2 fruit fly cellular contexts compared by ENCODE assay signal in the genomic region with DNA sequence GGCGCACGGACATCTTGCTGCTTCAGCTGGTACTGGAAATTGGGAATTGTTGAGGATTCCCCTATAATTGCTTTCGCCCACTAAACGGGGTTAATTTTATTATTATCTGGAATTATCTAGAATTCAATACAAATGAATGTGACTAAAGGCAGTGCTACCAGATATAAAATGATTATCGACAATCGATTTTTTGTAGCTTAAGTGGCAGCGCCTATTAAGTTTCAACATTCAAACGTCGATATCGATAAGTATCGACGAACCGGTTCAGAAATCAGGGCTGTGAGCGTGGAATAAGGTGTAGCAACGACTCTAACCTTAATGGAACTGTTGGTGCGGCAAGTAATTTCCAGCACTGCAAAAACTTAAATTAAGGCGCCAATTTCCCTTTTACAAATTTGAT.
TF ChIP-seq lines count a peak whose summit lies in the region.

A gene (minus strand): TSS at position 165 of the 400 bp plus-strand sequence.

TF ChIP-seq in whole organism, adult, 20 proteins besides CTCF, POLR2A, EP300 and RAD21 (continued from another document):
- peak; percentile 64 for TF ChIP-seq toe (GFP tag; optimal IDR thresholded peaks at IDR 0.05; lab: Kevin White, UChicago)
- TF ChIP-seq CG11617 (GFP tag; optimal IDR thresholded peaks at IDR 0.05; lab: Kevin White, UChicago): peak; percentile 11
- TF ChIP-seq cnc (optimal IDR thresholded peaks at IDR 0.05; lab: Kevin White, UChicago): no peak

TF ChIP-seq in whole organism, embryonic, 481 proteins besides CTCF, POLR2A, EP300 and RAD21 (continued from another document and continues in another):
- TF ChIP-seq CG12155 (GFP tag; optimal IDR thresholded peaks at IDR 0.05; lab: Kevin White, UChicago): peak; percentile 44
- no peak for TF ChIP-seq CG6854 (GFP tag; optimal IDR thresholded peaks at IDR 0.05; lab: Kevin White, UChicago)
- TF ChIP-seq BEAF-32 (GFP tag; optimal IDR thresholded peaks at IDR 0.05; lab: Kevin White, UChicago): peak; percentile 78
- TF ChIP-seq p53 (GFP tag; optimal IDR thresholded peaks at IDR 0.05; lab: Kevin White, UChicago): peak; percentile 22
- TF ChIP-seq CG7786 (GFP tag; optimal IDR thresholded peaks at IDR 0.05; lab: Kevin White, UChicago): peak; percentile 47
- TF ChIP-seq CG13424 (tag; optimal IDR thresholded peaks at IDR 0.05; lab: Kevin White, UChicago): peak; percentile 4
- peak; percentile 72 for TF ChIP-seq vnd (GFP tag; IDR thresholded peaks at IDR 0.05; lab: Robert Waterston, UW; ENCODE audit: partially characterized antibody)
- TF ChIP-seq Dll (GFP tag; IDR thresholded peaks at IDR 0.05; lab: Robert Waterston, UW; ENCODE audit: partially characterized antibody): peak; percentile 85
- peak; percentile 82; the same call in 2 of the 3 replicates for TF ChIP-seq Opbp (GFP tag; IDR thresholded peaks at IDR 0.05; lab: Robert Waterston, UW; ENCODE audit: partially characterized antibody)
- no peak for TF ChIP-seq CG13894 (tag; optimal IDR thresholded peaks at IDR 0.05; lab: Kevin White, UChicago)
- peak in 1 of 2 experiments; percentile 17 for TF ChIP-seq Hr51 (GFP tag; optimal IDR thresholded peaks at IDR 0.05; lab: Kevin White, UChicago)
- TF ChIP-seq Scr (GFP tag; IDR thresholded peaks at IDR 0.05; lab: Robert Waterston, UW; ENCODE audit: partially characterized antibody): peak; percentile 75
- peak; percentile 67 for TF ChIP-seq inv (GFP tag; IDR thresholded peaks at IDR 0.05; lab: Robert Waterston, UW; ENCODE audit: partially characterized antibody)
- peak; percentile 34 for TF ChIP-seq Max (GFP tag; optimal IDR thresholded peaks at IDR 0.05; lab: Kevin White, UChicago)
- TF ChIP-seq YL-1 (GFP tag; optimal IDR thresholded peaks at IDR 0.05; lab: Kevin White, UChicago): peak; percentile 87
- no peak for TF ChIP-seq CG18764 (GFP tag; optimal IDR thresholded peaks at IDR 0.05; lab: Kevin White, UChicago)
- TF ChIP-seq Fer1 (GFP tag; optimal IDR thresholded peaks at IDR 0.05; lab: Kevin White, UChicago): peak; percentile 21
- TF ChIP-seq fru (optimal IDR thresholded peaks at IDR 0.05; lab: Kevin White, UChicago): no peak
- 0 out of 2 replicates have a peak, but pooled peaks have one; percentile 4 for TF ChIP-seq CG32532 (GFP tag; IDR thresholded peaks at IDR 0.05; lab: Robert Waterston, UW)
- peak; percentile 16 for TF ChIP-seq CG17186 (GFP tag; optimal IDR thresholded peaks at IDR 0.05; lab: Kevin White, UChicago)
- no peak for TF ChIP-seq twi (tag; optimal IDR thresholded peaks at IDR 0.05; lab: Kevin White, UChicago)
- TF ChIP-seq CG33213 (GFP tag; optimal IDR thresholded peaks at IDR 0.05; lab: Kevin White, UChicago): peak; percentile 80
- TF ChIP-seq CG2875 (GFP tag; optimal IDR thresholded peaks at IDR 0.05; lab: Kevin White, UChicago): no peak
- TF ChIP-seq row (GFP tag; IDR thresholded peaks at IDR 0.05; lab: Robert Waterston, UW): peak; percentile 41; the same call in 2 of the 3 replicates
- peak; percentile 81 for TF ChIP-seq sna (GFP tag; IDR thresholded peaks at IDR 0.05; lab: Robert Waterston, UW; ENCODE audit: partially characterized antibody)
- TF ChIP-seq CG1603 (tag; optimal IDR thresholded peaks at IDR 0.05; lab: Kevin White, UChicago): peak; percentile 84
- peak; percentile 47 for TF ChIP-seq CHES-1-like (GFP tag; optimal IDR thresholded peaks at IDR 0.05; lab: Kevin White, UChicago)
- peak in 1 of 2 experiments; percentile 30 for TF ChIP-seq crp (GFP tag; optimal IDR thresholded peaks at IDR 0.05; lab: Kevin White, UChicago)
- TF ChIP-seq CG34376 (GFP tag; optimal IDR thresholded peaks at IDR 0.05; lab: Kevin White, UChicago): peak; percentile 78
- TF ChIP-seq nmo (GFP tag; optimal IDR thresholded peaks at IDR 0.05; lab: Kevin White, UChicago): peak; percentile 66
- TF ChIP-seq CG9797 (GFP tag; optimal IDR thresholded peaks at IDR 0.05; lab: Kevin White, UChicago): peak; percentile 57
- peak; percentile 11 for TF ChIP-seq CG12744 (GFP tag; optimal IDR thresholded peaks at IDR 0.05; lab: Kevin White, UChicago)
- TF ChIP-seq cato (GFP tag; optimal IDR thresholded peaks at IDR 0.05; lab: Kevin White, UChicago; ENCODE audit: borderline replicate concordance): no peak
- peak; percentile 70 for TF ChIP-seq hbn (GFP tag; IDR thresholded peaks at IDR 0.05; lab: Robert Waterston, UW; ENCODE audit: partially characterized antibody)
- TF ChIP-seq Myb (GFP tag; optimal IDR thresholded peaks at IDR 0.05; lab: Kevin White, UChicago): peak; percentile 78
- peak; percentile 5 for TF ChIP-seq Mes4 (GFP tag; optimal IDR thresholded peaks at IDR 0.05; lab: Kevin White, UChicago)
- TF ChIP-seq Spps (tag; optimal IDR thresholded peaks at IDR 0.05; lab: Kevin White, UChicago): no peak
- TF ChIP-seq NC2β (GFP tag; optimal IDR thresholded peaks at IDR 0.05; lab: Kevin White, UChicago): peak; percentile 30
- TF ChIP-seq nerfin-2 (GFP tag; IDR thresholded peaks at IDR 0.05; lab: Robert Waterston, UW; ENCODE audit: partially characterized antibody): peak; percentile 89
- TF ChIP-seq Atf3 (GFP tag; optimal IDR thresholded peaks at IDR 0.05; lab: Kevin White, UChicago): no peak
- TF ChIP-seq mld (GFP tag; IDR thresholded peaks at IDR 0.05; lab: Robert Waterston, UW; ENCODE audit: partially characterized antibody): peak; percentile 88
- TF ChIP-seq Pdp1 (GFP tag; optimal IDR thresholded peaks at IDR 0.05; lab: Kevin White, UChicago): peak in 1 of 2 experiments; percentile 37
- peak; percentile 33 for TF ChIP-seq CG7839 (tag; optimal IDR thresholded peaks at IDR 0.05; lab: Kevin White, UChicago)
- peak; percentile 35; the same call in 1 of the 2 replicates for TF ChIP-seq CG11247 (GFP tag; IDR thresholded peaks at IDR 0.05; lab: Robert Waterston, UW)
- peak; percentile 24 for TF ChIP-seq ems (GFP tag; optimal IDR thresholded peaks at IDR 0.05; lab: Kevin White, UChicago)
- peak; percentile 88 for TF ChIP-seq B-H2 (GFP tag; optimal IDR thresholded peaks at IDR 0.05; lab: Kevin White, UChicago)
- peak; percentile 84 for TF ChIP-seq CG2116 (GFP tag; optimal IDR thresholded peaks at IDR 0.05; lab: Kevin White, UChicago)
- TF ChIP-seq lola (GFP tag; optimal IDR thresholded peaks at IDR 0.05; lab: Kevin White, UChicago): no peak
- TF ChIP-seq Six4 (GFP tag; optimal IDR thresholded peaks at IDR 0.05; lab: Kevin White, UChicago): peak; percentile 6
- TF ChIP-seq slbo (GFP tag; IDR thresholded peaks at IDR 0.05; lab: Robert Waterston, UW): peak; percentile 71
- TF ChIP-seq CG10543 (GFP tag; optimal IDR thresholded peaks at IDR 0.05; lab: Kevin White, UChicago): peak; percentile 19
- TF ChIP-seq CG13624 (GFP tag; optimal IDR thresholded peaks at IDR 0.05; lab: Kevin White, UChicago): peak; percentile 72
- TF ChIP-seq CG15514 (GFP tag; optimal IDR thresholded peaks at IDR 0.05; lab: Kevin White, UChicago): peak; percentile 99
- TF ChIP-seq CG6813 (GFP tag; optimal IDR thresholded peaks at IDR 0.05; lab: Kevin White, UChicago): no peak
- TF ChIP-seq pita (GFP tag; optimal IDR thresholded peaks at IDR 0.05; lab: Kevin White, UChicago): peak; percentile 85
- no peak for TF ChIP-seq Xrp1 (GFP tag; IDR thresholded peaks at IDR 0.05; lab: Robert Waterston, UW)
- peak; percentile 73 for TF ChIP-seq mam (GFP tag; optimal IDR thresholded peaks at IDR 0.05; lab: Kevin White, UChicago)
- no peak for TF ChIP-seq bowl (GFP tag; IDR thresholded peaks at IDR 0.05; lab: Robert Waterston, UW)
- peak; percentile 46 for TF ChIP-seq CG12391 (tag; optimal IDR thresholded peaks at IDR 0.05; lab: Kevin White, UChicago)
- peak; percentile 34 to 68 for TF ChIP-seq dpn (GFP tag; optimal IDR thresholded peaks at IDR 0.05; lab: Kevin White, UChicago)
- no peak for TF ChIP-seq CG13296 (GFP tag; optimal IDR thresholded peaks at IDR 0.05; lab: Kevin White, UChicago)
- TF ChIP-seq zfh1 (GFP tag; IDR thresholded peaks at IDR 0.05; lab: Robert Waterston, UW): peak; percentile 44; the same call in 1 of the 3 replicates
- TF ChIP-seq CG7271 (tag; optimal IDR thresholded peaks at IDR 0.05; lab: Kevin White, UChicago): no peak
- no peak for TF ChIP-seq CG15696 (tag; optimal IDR thresholded peaks at IDR 0.05; lab: Kevin White, UChicago)
- TF ChIP-seq Med (GFP tag; lab: Kevin White, UChicago): peak; percentile 96
- no peak for TF ChIP-seq CG9215 (GFP tag; IDR thresholded peaks at IDR 0.05; lab: Robert Waterston, UW)
- peak; percentile 92 for TF ChIP-seq bbx (GFP tag; IDR thresholded peaks at IDR 0.05; lab: Robert Waterston, UW; ENCODE audit: partially characterized antibody)
- TF ChIP-seq vvl (GFP tag; IDR thresholded peaks at IDR 0.05; lab: Robert Waterston, UW): peak; percentile 57
- TF ChIP-seq Hmr (GFP tag; optimal IDR thresholded peaks at IDR 0.05; lab: Kevin White, UChicago): peak; percentile 77
- TF ChIP-seq Atf6 (GFP tag; IDR thresholded peaks at IDR 0.05; lab: Robert Waterston, UW): no peak
- peak; percentile 31 for TF ChIP-seq tx (GFP tag; optimal IDR thresholded peaks at IDR 0.05; lab: Kevin White, UChicago)
- TF ChIP-seq dmrt99B (tag; optimal IDR thresholded peaks at IDR 0.05; lab: Kevin White, UChicago): no peak
- TF ChIP-seq CG8944 (GFP tag; optimal IDR thresholded peaks at IDR 0.05; lab: Kevin White, UChicago): peak; percentile 33
- TF ChIP-seq CG16813 (GFP tag; IDR thresholded peaks at IDR 0.05; lab: Robert Waterston, UW; ENCODE audit: partially characterized antibody): peak; percentile 81
- no peak for TF ChIP-seq hth (optimal IDR thresholded peaks at IDR 0.05; lab: Kevin White, UChicago)
- peak; percentile 80 for TF ChIP-seq CG3847 (GFP tag; IDR thresholded peaks at IDR 0.05; lab: Robert Waterston, UW)
- TF ChIP-seq Aef1 (GFP tag; IDR thresholded peaks at IDR 0.05; lab: Robert Waterston, UW): 0 out of 3 replicates have a peak, but pooled peaks have one; percentile 25
- no peak for TF ChIP-seq oc (tag; optimal IDR thresholded peaks at IDR 0.05; lab: Kevin White, UChicago)
- TF ChIP-seq E2f2 (GFP tag; IDR thresholded peaks at IDR 0.05; lab: Robert Waterston, UW): peak; percentile 100
- peak; percentile 87 for TF ChIP-seq Ets97D (GFP tag; optimal IDR thresholded peaks at IDR 0.05; lab: Kevin White, UChicago)
- TF ChIP-seq CG7372 (GFP tag; IDR thresholded peaks at IDR 0.05; lab: Robert Waterston, UW): no peak
- peak; percentile 57 for TF ChIP-seq CG1792 (GFP tag; optimal IDR thresholded peaks at IDR 0.05; lab: Kevin White, UChicago)
- TF ChIP-seq CG4282 (GFP tag; optimal IDR thresholded peaks at IDR 0.05; lab: Kevin White, UChicago): peak; percentile 14
- peak; percentile 85 for TF ChIP-seq amos (GFP tag; IDR thresholded peaks at IDR 0.05; lab: Robert Waterston, UW; ENCODE audit: partially characterized antibody)
- TF ChIP-seq CG14667 (GFP tag; IDR thresholded peaks at IDR 0.05; lab: Robert Waterston, UW): no peak
- peak; percentile 50 for TF ChIP-seq shn (GFP tag; optimal IDR thresholded peaks at IDR 0.05; lab: Kevin White, UChicago)
- peak; percentile 34 for TF ChIP-seq Mad (GFP tag; optimal IDR thresholded peaks at IDR 0.05; lab: Kevin White, UChicago)
- peak in 1 of 3 experiments; percentile 86 for TF ChIP-seq Stat92E (GFP tag; optimal IDR thresholded peaks at IDR 0.05; lab: Kevin White, UChicago)
- TF ChIP-seq trem (tag; optimal IDR thresholded peaks at IDR 0.05; lab: Kevin White, UChicago): peak; percentile 93
- TF ChIP-seq dimm (GFP tag; IDR thresholded peaks at IDR 0.05; lab: Robert Waterston, UW): no peak
- peak; percentile 91 for TF ChIP-seq CG7963 (GFP tag; IDR thresholded peaks at IDR 0.05; lab: Robert Waterston, UW; ENCODE audit: partially characterized antibody)
- no peak for TF ChIP-seq Gug (GFP tag; IDR thresholded peaks at IDR 0.05; lab: Robert Waterston, UW)
- TF ChIP-seq bsh (GFP tag; optimal IDR thresholded peaks at IDR 0.05; lab: Kevin White, UChicago): peak in 1 of 2 experiments; percentile 12
- TF ChIP-seq hb (GFP tag; IDR thresholded peaks at IDR 0.05; lab: Robert Waterston, UW; ENCODE audit: partially characterized antibody): peak; percentile 80
- TF ChIP-seq CG32767 (GFP tag; IDR thresholded peaks at IDR 0.05; lab: Robert Waterston, UW): no peak
- TF ChIP-seq pros (GFP tag; optimal IDR thresholded peaks at IDR 0.05; lab: Kevin White, UChicago): no peak
- TF ChIP-seq CG31224 (GFP tag; IDR thresholded peaks at IDR 0.05; lab: Robert Waterston, UW): no peak
- peak; percentile 79 for TF ChIP-seq zfh2 (GFP tag; optimal IDR thresholded peaks at IDR 0.05; lab: Kevin White, UChicago)
- no peak for TF ChIP-seq sc (optimal IDR thresholded peaks at IDR 0.05; lab: Kevin White, UChicago)
- TF ChIP-seq sc (GFP tag; optimal IDR thresholded peaks at IDR 0.05; lab: Kevin White, UChicago): no peak
- TF ChIP-seq CG5245 (GFP tag; optimal IDR thresholded peaks at IDR 0.05; lab: Kevin White, UChicago): peak; percentile 44
- peak; percentile 85 for TF ChIP-seq tna (GFP tag; IDR thresholded peaks at IDR 0.05; lab: Robert Waterston, UW; ENCODE audit: partially characterized antibody)
- peak; percentile 85 for TF ChIP-seq CG13287 (GFP tag; IDR thresholded peaks at IDR 0.05; lab: Robert Waterston, UW; ENCODE audit: partially characterized antibody)
- peak; percentile 45 for TF ChIP-seq CG30020 (tag; optimal IDR thresholded peaks at IDR 0.05; lab: Kevin White, UChicago)
- peak; percentile 7 for TF ChIP-seq CG10147 (GFP tag; optimal IDR thresholded peaks at IDR 0.05; lab: Kevin White, UChicago)
- TF ChIP-seq CG12942 (GFP tag; optimal IDR thresholded peaks at IDR 0.05; lab: Kevin White, UChicago): peak; percentile 18
- TF ChIP-seq gro (GFP tag; optimal IDR thresholded peaks at IDR 0.05; lab: Kevin White, UChicago): peak; percentile 79
- peak; percentile 14 for TF ChIP-seq Fer2 (tag; optimal IDR thresholded peaks at IDR 0.05; lab: Kevin White, UChicago)
- peak; percentile 8 for TF ChIP-seq Chrac-16 (GFP tag; optimal IDR thresholded peaks at IDR 0.05; lab: Kevin White, UChicago)
- TF ChIP-seq CG4617 (GFP tag; optimal IDR thresholded peaks at IDR 0.05; lab: Kevin White, UChicago; ENCODE audit: borderline replicate concordance): peak; percentile 83
- peak; percentile 62 for TF ChIP-seq her (GFP tag; optimal IDR thresholded peaks at IDR 0.05; lab: Kevin White, UChicago)
- peak; percentile 51 for TF ChIP-seq ERR (GFP tag; optimal IDR thresholded peaks at IDR 0.05; lab: Kevin White, UChicago)
- TF ChIP-seq onecut (GFP tag; IDR thresholded peaks at IDR 0.05; lab: Robert Waterston, UW): peak; percentile 42; the same call in 1 of the 2 replicates
- peak; percentile 11 for TF ChIP-seq Hr3 (GFP tag; optimal IDR thresholded peaks at IDR 0.05; lab: Kevin White, UChicago)
- no peak for TF ChIP-seq CG31365 (tag; optimal IDR thresholded peaks at IDR 0.05; lab: Kevin White, UChicago)
- TF ChIP-seq CG10565 (GFP tag; optimal IDR thresholded peaks at IDR 0.05; lab: Kevin White, UChicago): no peak
- TF ChIP-seq Rfx (GFP tag; IDR thresholded peaks at IDR 0.05; lab: Robert Waterston, UW): peak; percentile 74
- TF ChIP-seq MESR4 (GFP tag; optimal IDR thresholded peaks at IDR 0.05; lab: Kevin White, UChicago): peak; percentile 94
- peak; percentile 36 for TF ChIP-seq grau (tag; optimal IDR thresholded peaks at IDR 0.05; lab: Kevin White, UChicago)
